Fruit fly (Drosophila melanogaster) whole organism, embryonic: ENCODE measurements around the gene CG15803.

Source experiments
- Atf3 ChIP-seq: fragments of 200-800 bp; sonication (Bioruptor generic); optimal IDR thresholded peaks from 3 replicates; lab custom pipeline; 2016; ENCODE audit warnings: missing biosample characterization, missing genetic modification characterization
- Bgb ChIP-seq: fragments of 200-800 bp; sonication (Bioruptor generic); IDR thresholded peaks from 2 replicates; pipeline ENCODE4 v1.3.6; 2022; ENCODE audit warnings: missing biosample characterization, missing genetic modification characterization; ENCODE audit not compliant: partially characterized antibody
- CG10431 ChIP-seq: fragments of 200-800 bp; sonication (Bioruptor generic); optimal IDR thresholded peaks from 3 replicates; lab custom pipeline; 2018; ENCODE audit warnings: missing biosample characterization, mild to moderate bottlenecking, missing genetic modification characterization
- CG10654 ChIP-seq: fragments of 200-800 bp; sonication (Bioruptor generic); optimal IDR thresholded peaks from 2 replicates; lab custom pipeline; 2016; ENCODE audit warnings: missing biosample characterization, missing genetic modification characterization
- CG11085 ChIP-seq: fragments of 200-800 bp; sonication (Bioruptor generic); IDR thresholded peaks from 2 replicates; pipeline ENCODE4 v1.3.6; 2022; ENCODE audit warnings: missing biosample characterization, missing genetic modification characterization
- CG12659 ChIP-seq: fragments of 200-800 bp; sonication (Bioruptor generic); optimal IDR thresholded peaks from 3 replicates; lab custom pipeline; 2017; ENCODE audit warnings: mild to moderate bottlenecking, missing biosample characterization, missing genetic modification reagents, missing genetic modification characterization
- CG14050 ChIP-seq: fragments of 200-800 bp; sonication (Bioruptor generic); IDR thresholded peaks from 3 replicates; pipeline ENCODE4 v1.3.6; 2022; ENCODE audit warnings: missing biosample characterization, missing genetic modification characterization
- CG16813 ChIP-seq: fragments of 200-800 bp; sonication (Bioruptor generic); IDR thresholded peaks from 3 replicates; pipeline ENCODE4 v1.3.6; 2022; ENCODE audit warnings: missing biosample characterization, missing genetic modification characterization; ENCODE audit not compliant: partially characterized antibody
- CG17802 ChIP-seq: fragments of 200-800 bp; sonication (Bioruptor generic); optimal IDR thresholded peaks from 2 replicates; lab custom pipeline; 2018; ENCODE audit warnings: missing biosample characterization, mild to moderate bottlenecking, missing genetic modification characterization, moderate library complexity
- CG2116 ChIP-seq: fragments of 200-800 bp; sonication (Bioruptor generic); optimal IDR thresholded peaks from 3 replicates; lab custom pipeline; 2018; ENCODE audit warnings: missing biosample characterization, mild to moderate bottlenecking, missing genetic modification characterization
- CG2678 ChIP-seq: fragments of 200-800 bp; sonication (Bioruptor generic); optimal IDR thresholded peaks from 3 replicates; lab custom pipeline; 2019; ENCODE audit warnings: missing biosample characterization, mild to moderate bottlenecking, missing genetic modification characterization, moderate library complexity
- CG43689 ChIP-seq: fragments of 200-800 bp; sonication (Bioruptor generic); IDR thresholded peaks from 2 replicates; pipeline ENCODE4 v1.3.6; 2022; ENCODE audit warnings: missing biosample characterization, missing genetic modification characterization
- CG4707 ChIP-seq: fragments of 200-800 bp; sonication (Bioruptor generic); optimal IDR thresholded peaks from 2 replicates; lab custom pipeline; 2018; ENCODE audit warnings: missing biosample characterization, mild to moderate bottlenecking, missing genetic modification characterization, moderate library complexity
- CG5953 ChIP-seq: fragments of 200-800 bp; sonication (Bioruptor generic); IDR thresholded peaks from 2 replicates; pipeline ENCODE4 v1.3.6; 2022; ENCODE audit warnings: missing biosample characterization, missing genetic modification characterization
- CG7928 ChIP-seq: fragments of 200-800 bp; sonication (Bioruptor generic); optimal IDR thresholded peaks from 2 replicates; lab custom pipeline; 2017; ENCODE audit warnings: missing biosample characterization, mild to moderate bottlenecking, missing genetic modification characterization
- Dbx ChIP-seq: fragments of 200-800 bp; sonication (Bioruptor generic); IDR thresholded peaks from 3 replicates; pipeline ENCODE4 v1.3.6; 2022; ENCODE audit warnings: missing biosample characterization, missing genetic modification characterization
- Dfd ChIP-seq, 2 experiments: fragments of >200 bp; optimal IDR thresholded peaks; 2 replicates each; lab custom pipeline; 2017; ENCODE audit warnings: missing biosample characterization in 2 of 2, missing genetic modification characterization in 2 of 2
- Elba2 ChIP-seq: fragments of 200-800 bp; sonication (Bioruptor generic); optimal IDR thresholded peaks from 3 replicates; lab custom pipeline; 2016; ENCODE audit warnings: missing biosample characterization, missing genetic modification characterization
- Fer1 ChIP-seq: fragments of 200-800 bp; sonication (Bioruptor generic); optimal IDR thresholded peaks from 2 replicates; lab custom pipeline; 2017; ENCODE audit warnings: missing biosample characterization, mild to moderate bottlenecking, missing genetic modification characterization
- H15 ChIP-seq: fragments of 200-800 bp; sonication (Bioruptor generic); IDR thresholded peaks from 3 replicates; pipeline ENCODE4 v1.3.6; 2022; ENCODE audit warnings: missing biosample characterization, missing genetic modification characterization
- Hmr ChIP-seq: fragments of 200-800 bp; sonication (Bioruptor generic); optimal IDR thresholded peaks from 3 replicates; lab custom pipeline; 2017; ENCODE audit warnings: mild to moderate bottlenecking, missing biosample characterization, missing genetic modification reagents, missing genetic modification characterization
- Hr3 ChIP-seq: fragments of 200-800 bp; sonication (Bioruptor generic); optimal IDR thresholded peaks from 3 replicates; lab custom pipeline; 2016; ENCODE audit warnings: missing biosample characterization, missing genetic modification characterization
- Mad ChIP-seq: fragments of 200-800 bp; sonication (Bioruptor generic); optimal IDR thresholded peaks from 2 replicates; lab custom pipeline; 2016; ENCODE audit warnings: missing biosample characterization, missing genetic modification characterization
- Neu2 ChIP-seq: fragments of 200-800 bp; sonication (Bioruptor generic); optimal IDR thresholded peaks from 3 replicates; lab custom pipeline; 2016; ENCODE audit warnings: missing biosample characterization, missing genetic modification characterization, borderline replicate concordance
- Scr ChIP-seq: fragments of 200-800 bp; sonication (Bioruptor generic); IDR thresholded peaks from 2 replicates; pipeline ENCODE4 v1.3.6; 2022; ENCODE audit warnings: missing biosample characterization, missing genetic modification characterization; ENCODE audit not compliant: partially characterized antibody
- YL-1 ChIP-seq: fragments of 200-800 bp; sonication (Bioruptor generic); optimal IDR thresholded peaks from 3 replicates; lab custom pipeline; 2017; ENCODE audit warnings: missing biosample characterization, mild to moderate bottlenecking, missing genetic modification characterization
- ase ChIP-seq: fragments of 200-800 bp; sonication (Bioruptor generic); IDR thresholded peaks from 3 replicates; pipeline ENCODE4 v1.3.6; 2022; ENCODE audit warnings: missing biosample characterization, missing genetic modification characterization
- chm ChIP-seq: fragments of 200-800 bp; sonication (Bioruptor generic); IDR thresholded peaks from 2 replicates; pipeline ENCODE4 v1.3.6; 2022; ENCODE audit warnings: missing biosample characterization, missing genetic modification characterization
- crp ChIP-seq, 2 experiments: fragments of 200-800 bp; sonication (Bioruptor generic); optimal IDR thresholded peaks; 2 replicates in 1 of 2; 3 replicates in 1 of 2; lab custom pipeline; 2017; ENCODE audit warnings: missing biosample characterization in 2 of 2, missing genetic modification characterization in 2 of 2, mild to moderate bottlenecking in 1 of 2, moderate library complexity in 1 of 2
- fd96Cb ChIP-seq: fragments of 200-800 bp; sonication (Bioruptor generic); optimal IDR thresholded peaks from 2 replicates; lab custom pipeline; 2018; ENCODE audit warnings: missing biosample characterization, mild to moderate bottlenecking, missing genetic modification characterization, moderate library complexity
- grau ChIP-seq: fragments of 200-800 bp; optimal IDR thresholded peaks from 3 replicates; lab custom pipeline; 2019; ENCODE audit warnings: missing biosample characterization, mild to moderate bottlenecking, missing genetic modification characterization, moderate library complexity
- gro ChIP-seq: fragments of 200-800 bp; sonication (Bioruptor generic); optimal IDR thresholded peaks from 2 replicates; lab custom pipeline; 2016; ENCODE audit warnings: missing biosample characterization, missing genetic modification characterization
- gsb-n ChIP-seq: fragments of 200-800 bp; sonication (Bioruptor generic); optimal IDR thresholded peaks from 3 replicates; lab custom pipeline; 2018; ENCODE audit warnings: missing biosample characterization, mild to moderate bottlenecking, missing genetic modification characterization
- hkb ChIP-seq, 2 experiments: fragments of 200-800 bp in 1 of 2; fragments of >200 bp in 1 of 2; sonication (Bioruptor generic) in 1 of 2; IDR thresholded peaks in 1 of 2; optimal IDR thresholded peaks in 1 of 2; 2 replicates each; pipeline versions ENCODE4 v1.3.6 to Lab custom; 2017 to 2022; ENCODE audit warnings: missing biosample characterization in 1 of 2, missing genetic modification characterization in 1 of 2
- klu ChIP-seq: fragments of 200-800 bp; sonication (Bioruptor generic); IDR thresholded peaks from 2 replicates; pipeline ENCODE4 v1.3.6; 2022; ENCODE audit warnings: missing biosample characterization, missing genetic modification characterization
- lab ChIP-seq: fragments of 200-800 bp; sonication (Bioruptor generic); optimal IDR thresholded peaks from 3 replicates; lab custom pipeline; 2017; ENCODE audit warnings: missing biosample characterization, missing genetic modification characterization, mild to moderate bottlenecking, moderate library complexity, missing genetic modification reagents
- luna ChIP-seq: fragments of 200-800 bp; sonication (Bioruptor generic); optimal IDR thresholded peaks from 2 replicates; lab custom pipeline; 2016; ENCODE audit warnings: missing biosample characterization, missing genetic modification characterization
- mirr ChIP-seq: fragments of 200-800 bp; sonication (Bioruptor generic); optimal IDR thresholded peaks from 3 replicates; lab custom pipeline; 2018; ENCODE audit warnings: missing biosample characterization, mild to moderate bottlenecking, missing genetic modification characterization
- peb ChIP-seq: fragments of 200-800 bp; sonication (Bioruptor generic); IDR thresholded peaks from 2 replicates; pipeline ENCODE4 v1.3.6; 2022; ENCODE audit warnings: missing biosample characterization, missing genetic modification characterization
- pho ChIP-seq: fragments of 200-800 bp; sonication (Bioruptor generic); optimal IDR thresholded peaks from 2 replicates; lab custom pipeline; 2016; ENCODE audit warnings: missing biosample characterization, missing genetic modification characterization
- shn ChIP-seq: fragments of 200-800 bp; sonication (Bioruptor generic); optimal IDR thresholded peaks from 3 replicates; lab custom pipeline; 2016; ENCODE audit warnings: missing biosample characterization, missing genetic modification characterization
- slbo ChIP-seq: fragments of 200-800 bp; sonication (Bioruptor generic); IDR thresholded peaks from 2 replicates; pipeline ENCODE4 v1.3.6; 2022; ENCODE audit warnings: missing biosample characterization, missing genetic modification characterization
- tap ChIP-seq: fragments of 200-800 bp; optimal IDR thresholded peaks from 3 replicates; lab custom pipeline; 2019; ENCODE audit warnings: missing biosample characterization, mild to moderate bottlenecking, missing genetic modification characterization, moderate library complexity
- tin ChIP-seq: fragments of 200-800 bp; sonication (Bioruptor generic); optimal IDR thresholded peaks from 3 replicates; lab custom pipeline; 2016; ENCODE audit warnings: missing biosample characterization, missing genetic modification characterization
- tll ChIP-seq, 2 experiments: fragments of 200-800 bp in 1 of 2; fragments of >200 bp in 1 of 2; sonication (Bioruptor generic) in 1 of 2; optimal IDR thresholded peaks; 2 replicates each; lab custom pipeline; 2017 to 2019; ENCODE audit warnings: missing biosample characterization in 2 of 2, missing genetic modification characterization in 2 of 2, mild to moderate bottlenecking in 1 of 2, moderate library complexity in 1 of 2
- trh ChIP-seq: fragments of 200-800 bp; sonication (Bioruptor generic); optimal IDR thresholded peaks from 2 replicates; lab custom pipeline; 2016; ENCODE audit warnings: missing biosample characterization, missing genetic modification characterization
- vnd ChIP-seq: fragments of 200-800 bp; sonication (Bioruptor generic); IDR thresholded peaks from 3 replicates; pipeline ENCODE4 v1.3.6; 2022; ENCODE audit warnings: missing biosample characterization, missing genetic modification characterization; ENCODE audit not compliant: partially characterized antibody
- yki ChIP-seq: fragments of >200 bp; optimal IDR thresholded peaks from 3 replicates; lab custom pipeline; 2018
- zfh2 ChIP-seq: fragments of 200-800 bp; sonication (Bioruptor generic); optimal IDR thresholded peaks from 2 replicates; lab custom pipeline; 2016; ENCODE audit warnings: missing biosample characterization, missing genetic modification characterization

The CG15803 gene

DNA sequence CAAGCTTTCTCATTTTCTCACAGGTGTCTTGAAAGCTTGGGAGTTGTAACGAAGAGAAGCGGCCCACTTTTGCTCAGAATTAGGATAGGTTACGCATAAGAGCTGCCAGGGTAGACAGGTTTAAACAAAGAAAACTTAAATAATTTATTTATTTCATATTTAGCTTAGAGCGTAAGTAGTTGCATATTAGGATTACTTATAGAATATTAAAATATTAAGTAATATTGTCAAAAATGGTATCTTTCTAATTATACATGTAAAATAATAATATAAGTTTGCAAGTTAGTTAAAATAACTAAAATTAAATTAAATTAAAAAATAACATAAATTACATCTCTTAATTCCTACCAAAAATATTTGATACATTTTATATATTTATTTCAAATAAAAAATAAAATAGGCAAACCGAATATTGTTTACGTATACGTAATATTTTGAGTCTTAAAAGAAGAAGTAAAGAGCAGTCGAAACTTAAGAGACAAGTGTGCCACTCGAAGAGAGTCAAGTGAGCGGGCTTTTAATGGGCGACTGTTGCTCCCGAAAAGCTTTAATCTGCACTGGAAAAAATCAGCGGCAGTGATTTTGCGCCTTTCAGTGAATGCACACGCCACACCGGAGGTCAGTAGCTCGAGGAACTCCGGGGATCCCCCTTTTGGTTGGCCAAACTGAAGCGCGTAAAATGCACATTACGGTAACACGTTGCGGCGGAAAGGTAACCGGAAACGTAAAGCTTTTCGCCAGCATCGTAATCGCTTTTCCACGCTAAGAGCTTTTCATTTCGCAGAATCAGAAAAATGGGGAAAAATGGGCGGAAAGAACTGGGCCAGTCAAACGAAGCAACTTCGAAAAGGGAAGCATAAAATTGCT, 45.5 kb downstream of the CG15803 start (continued):
- no peak for TF ChIP-seq tll (GFP tag; optimal IDR thresholded peaks at IDR 0.05; lab: Kevin White, UChicago)
- TF ChIP-seq CG5953: 0 out of 2 replicates have a peak, but pooled peaks have one; percentile 4
- peak; percentile 12; the same call in 1 of the 3 replicates for TF ChIP-seq ase (GFP tag; lab: Robert Waterston, UW)
- no peak for TF ChIP-seq CG43689 (GFP tag; lab: Robert Waterston, UW)
- TF ChIP-seq lab (GFP tag; lab: Kevin White, UChicago): peak; percentile 58
- no peak for TF ChIP-seq Scr (GFP tag; lab: Robert Waterston, UW)
- no peak for TF ChIP-seq H15 (GFP tag; lab: Robert Waterston, UW)
- TF ChIP-seq CG12659 (GFP tag; lab: Kevin White, UChicago): no peak
- peak; percentile 54; the same call in 1 of the 2 replicates for TF ChIP-seq slbo (GFP tag; lab: Robert Waterston, UW)
- TF ChIP-seq crp (GFP tag; optimal IDR thresholded peaks at IDR 0.05; lab: Kevin White, UChicago): no peak
- TF ChIP-seq vnd (GFP tag; lab: Robert Waterston, UW): no peak
- TF ChIP-seq tin: no peak
- no peak for TF ChIP-seq tap
- no peak for TF ChIP-seq luna (GFP tag; lab: Kevin White, UChicago)
- no peak for TF ChIP-seq CG2116
- TF ChIP-seq Elba2 (GFP tag; lab: Kevin White, UChicago): no peak
- no peak for TF ChIP-seq Mad
- TF ChIP-seq CG2678: peak; percentile 46
- TF ChIP-seq mirr: no peak
- TF ChIP-seq CG10654 (GFP tag; lab: Kevin White, UChicago): no peak
- no peak for TF ChIP-seq CG14050 (GFP tag; lab: Robert Waterston, UW)
- no peak for TF ChIP-seq CG4707 (GFP tag; lab: Kevin White, UChicago)
- TF ChIP-seq klu (GFP tag; lab: Robert Waterston, UW): no peak
- peak; percentile 46 for TF ChIP-seq grau (tag; lab: Kevin White, UChicago)
- peak; percentile 20 for TF ChIP-seq pho (GFP tag; lab: Kevin White, UChicago)
- TF ChIP-seq fd96Cb: no peak
- TF ChIP-seq Bgb (GFP tag; lab: Robert Waterston, UW): no peak
- peak; percentile 6 for TF ChIP-seq gsb-n
- TF ChIP-seq gro (GFP tag; lab: Kevin White, UChicago): no peak
- no peak for TF ChIP-seq CG10431 (GFP tag; lab: Kevin White, UChicago)
- peak; percentile 12 for TF ChIP-seq Fer1
- TF ChIP-seq Atf3 (GFP tag; lab: Kevin White, UChicago): no peak
- TF ChIP-seq shn (GFP tag; lab: Kevin White, UChicago): no peak
- TF ChIP-seq zfh2: peak; percentile 41
- TF ChIP-seq CG11085 (GFP tag; lab: Robert Waterston, UW): no peak
- no peak for TF ChIP-seq CG7928 (GFP tag; lab: Kevin White, UChicago)
- peak; percentile 43; the same call in 1 of the 3 replicates for TF ChIP-seq Dbx (GFP tag; lab: Robert Waterston, UW)
- TF ChIP-seq Neu2 (GFP tag; lab: Kevin White, UChicago): no peak
- no peak for TF ChIP-seq chm (GFP tag; lab: Robert Waterston, UW)
- TF ChIP-seq Hr3 (GFP tag; lab: Kevin White, UChicago): no peak
- TF ChIP-seq peb (GFP tag; lab: Robert Waterston, UW): no peak
- no peak for TF ChIP-seq yki (lab: Kevin White, UChicago)
- TF ChIP-seq Dfd (GFP tag; optimal IDR thresholded peaks at IDR 0.05; lab: Kevin White, UChicago): no peak
- no peak for TF ChIP-seq CG16813
- TF ChIP-seq Hmr (GFP tag; lab: Kevin White, UChicago): peak; percentile 45
- no peak for TF ChIP-seq CG17802 (tag; lab: Kevin White, UChicago)
- TF ChIP-seq YL-1 (GFP tag; lab: Kevin White, UChicago): no peak
- TF ChIP-seq trh: no peak
- no peak for TF ChIP-seq hkb (optimal IDR thresholded peaks at IDR 0.05; lab: Kevin White, UChicago)
- TF ChIP-seq hkb (GFP tag; IDR thresholded peaks at IDR 0.05; lab: Robert Waterston, UW): peak; percentile 66
